Worm (Caenorhabditis elegans) whole organism, L1 larva: ENCODE results near the gene F13E6.1.

ENCODE experiments used
- C16A3.4 ChIP-seq: fragments of 150-350 bp; optimal IDR thresholded peaks from 2 replicates; lab custom pipeline; 2014; ENCODE audit warnings: missing biosample characterization, missing genetic modification characterization
- alr-1 ChIP-seq: fragments of 200-800 bp; sonication (Bioruptor generic); optimal IDR thresholded peaks from 2 replicates; lab custom pipeline; 2018; ENCODE audit warnings: borderline replicate concordance, mild to moderate bottlenecking, missing genetic modification characterization, missing compliant biosample characterization
- ceh-63 ChIP-seq: fragments of 200-800 bp; sonication (Bioruptor generic); optimal IDR thresholded peaks from 2 replicates; lab custom pipeline; 2018; ENCODE audit warnings: mild to moderate bottlenecking, missing genetic modification characterization, missing compliant biosample characterization
- ceh-8 ChIP-seq: fragments of 200-800 bp; sonication (Bioruptor generic); optimal IDR thresholded peaks from 2 replicates; lab custom pipeline; 2018; ENCODE audit warnings: mild to moderate bottlenecking, missing genetic modification characterization, moderate library complexity, missing compliant biosample characterization
- ceh-82 ChIP-seq, 3 experiments: fragments of 150-350 bp in 1 of 3; sonication (generic microtip) in 2 of 3; optimal IDR thresholded peaks; 2 replicates each; lab custom pipeline; 2014 to 2017; ENCODE audit warnings: missing biosample characterization in 3 of 3, missing genetic modification characterization in 3 of 3
- ces-1 ChIP-seq: fragments of 150-350 bp; optimal IDR thresholded peaks from 2 replicates; lab custom pipeline; 2014; ENCODE audit warnings: missing biosample characterization, missing genetic modification reagents, missing genetic modification characterization
- dpl-1 ChIP-seq, 3 experiments: fragments of 150-350 bp in 2 of 3; sonication (generic microtip) in 1 of 3; optimal IDR thresholded peaks; 2 replicates each; lab custom pipeline; 2014 to 2017; ENCODE audit warnings: missing biosample characterization in 3 of 3, missing genetic modification characterization in 3 of 3, missing genetic modification reagents in 3 of 3
- efl-1 ChIP-seq, 4 experiments: fragments of 150-350 bp; optimal IDR thresholded peaks in 3 of 4; peaks in 1 of 4; 1 replicate in 1 of 4; 2 replicates in 3 of 4; lab custom pipeline; 2014; ENCODE audit warnings: missing biosample characterization in 2 of 4, missing genetic modification characterization in 2 of 4, missing genetic modification reagents in 2 of 4
- egl-13 ChIP-seq: sonication (generic microtip); optimal IDR thresholded peaks from 2 replicates; lab custom pipeline; 2016; ENCODE audit warnings: missing genotype, missing genetic modification reagents, missing genetic modification characterization, missing compliant biosample characterization
- egl-27 ChIP-seq, 2 experiments: fragments of 150-350 bp in 1 of 2; sonication (generic microtip); optimal IDR thresholded peaks; 3 replicates each; lab custom pipeline; 2017 to 2018; ENCODE audit warnings: missing biosample characterization in 2 of 2, missing genetic modification characterization in 2 of 2, missing genetic modification reagents in 2 of 2
- fkh-10 ChIP-seq: sonication (generic microtip); optimal IDR thresholded peaks from 2 replicates; lab custom pipeline; 2017; ENCODE audit warnings: missing biosample characterization, missing genetic modification reagents, missing genetic modification characterization
- fkh-4 ChIP-seq: sonication (generic microtip); optimal IDR thresholded peaks from 2 replicates; lab custom pipeline; 2016; ENCODE audit warnings: missing compliant biosample characterization, missing genetic modification characterization, borderline replicate concordance
- fos-1 ChIP-seq: fragments of 150-350 bp; optimal IDR thresholded peaks from 2 replicates; lab custom pipeline; 2014; ENCODE audit warnings: missing biosample characterization, missing genetic modification characterization
- grh-1 ChIP-seq: fragments of 200-800 bp; sonication (Bioruptor generic); IDR thresholded peaks from 2 replicates; pipeline ENCODE4 v1.3.6; 2022; ENCODE audit warnings: missing genetic modification reagents, missing genetic modification characterization, missing compliant biosample characterization
- hpl-2 ChIP-seq: fragments of 150-350 bp; optimal IDR thresholded peaks from 2 replicates; lab custom pipeline; 2014; ENCODE audit warnings: missing biosample characterization, missing genetic modification reagents, missing genetic modification characterization
- irx-1 ChIP-seq: sonication (generic microtip); optimal IDR thresholded peaks from 2 replicates; lab custom pipeline; 2016; ENCODE audit warnings: missing genetic modification characterization, missing compliant biosample characterization
- isw-1 ChIP-seq: fragments of 200-800 bp; sonication (Bioruptor generic); IDR thresholded peaks from 2 replicates; pipeline ENCODE4 v1.3.6; 2022; ENCODE audit warnings: missing genetic modification characterization, missing compliant biosample characterization
- jun-1 ChIP-seq: fragments of 150-350 bp; optimal IDR thresholded peaks from 2 replicates; lab custom pipeline; 2014; ENCODE audit warnings: missing biosample characterization, missing genetic modification reagents, missing genetic modification characterization
- lin-13 ChIP-seq: fragments of 150-350 bp; optimal IDR thresholded peaks from 2 replicates; lab custom pipeline; 2014; ENCODE audit warnings: missing biosample characterization, missing genetic modification reagents, missing genetic modification characterization
- lin-14 ChIP-seq: fragments of 200-800 bp; sonication (Bioruptor generic); optimal IDR thresholded peaks from 2 replicates; lab custom pipeline; 2018; ENCODE audit warnings: mild to moderate bottlenecking, missing genetic modification characterization, moderate library complexity, missing compliant biosample characterization
- lin-15B ChIP-seq: fragments of 150-350 bp; sonication (generic microtip); optimal IDR thresholded peaks from 3 replicates; lab custom pipeline; 2014; ENCODE audit warnings: missing biosample characterization, missing genetic modification characterization
- lin-35 ChIP-seq, 2 experiments: fragments of 150-350 bp; optimal IDR thresholded peaks; 2 replicates each; lab custom pipeline; 2014; ENCODE audit warnings: missing biosample characterization in 2 of 2, missing genetic modification characterization in 2 of 2, missing genetic modification reagents in 2 of 2
- lin-39 ChIP-seq: fragments of 150-350 bp; optimal IDR thresholded peaks from 2 replicates; lab custom pipeline; 2014; ENCODE audit warnings: missing biosample characterization, missing genetic modification reagents, missing genetic modification characterization
- lir-3 ChIP-seq: sonication (generic microtip); optimal IDR thresholded peaks from 2 replicates; lab custom pipeline; 2016; ENCODE audit warnings: mild to moderate bottlenecking, missing genetic modification characterization, moderate library complexity, missing compliant biosample characterization; ENCODE audit not compliant: poor library complexity
- lsy-2 ChIP-seq, 2 experiments: fragments of 150-350 bp; optimal IDR thresholded peaks; 2 replicates each; lab custom pipeline; 2014; ENCODE audit warnings: missing biosample characterization in 2 of 2, missing genetic modification characterization in 2 of 2
- mab-9 ChIP-seq: fragments of 200-800 bp; sonication (Bioruptor generic); IDR thresholded peaks from 2 replicates; pipeline ENCODE4 v1.3.6; 2022; ENCODE audit warnings: missing genetic modification reagents, missing genetic modification characterization, missing compliant biosample characterization
- mdl-1 ChIP-seq, 2 experiments: fragments of 150-350 bp; optimal IDR thresholded peaks; 2 replicates each; lab custom pipeline; 2014 to 2017; ENCODE audit warnings: missing biosample characterization in 2 of 2, missing genetic modification characterization in 2 of 2, inconsistent platforms in 1 of 2
- mef-2 ChIP-seq: fragments of 150-350 bp; optimal IDR thresholded peaks from 2 replicates; lab custom pipeline; 2014; ENCODE audit warnings: missing biosample characterization, missing genetic modification characterization
- mep-1 ChIP-seq: fragments of 150-350 bp; optimal IDR thresholded peaks from 2 replicates; lab custom pipeline; 2014; ENCODE audit warnings: missing biosample characterization, missing genetic modification characterization
- nhr-11 ChIP-seq: fragments of 150-350 bp; optimal IDR thresholded peaks from 2 replicates; lab custom pipeline; 2014; ENCODE audit warnings: missing biosample characterization, missing genetic modification characterization
- nhr-12 ChIP-seq: sonication (generic microtip); optimal IDR thresholded peaks from 2 replicates; lab custom pipeline; 2017; ENCODE audit warnings: missing biosample characterization, missing genetic modification characterization
- nhr-19 ChIP-seq: fragments of 200-800 bp; sonication (Bioruptor generic); conservative IDR thresholded peaks from 2 replicates; pipeline ENCODE4 v1.3.6; 2022; ENCODE audit warnings: missing genetic modification characterization, missing compliant biosample characterization
- nhr-20 ChIP-seq: sonication (generic microtip); optimal IDR thresholded peaks from 2 replicates; lab custom pipeline; 2016; ENCODE audit warnings: mild to moderate bottlenecking, missing genetic modification characterization, missing compliant biosample characterization
- nhr-28 ChIP-seq: fragments of 150-350 bp; optimal IDR thresholded peaks from 2 replicates; lab custom pipeline; 2014; ENCODE audit warnings: missing biosample characterization, missing genetic modification characterization
- nhr-47 ChIP-seq: sonication (generic microtip); optimal IDR thresholded peaks from 2 replicates; lab custom pipeline; 2016; ENCODE audit warnings: mild to moderate bottlenecking, missing genetic modification characterization, moderate library complexity, missing compliant biosample characterization
- nhr-76 ChIP-seq: sonication (generic microtip); optimal IDR thresholded peaks from 2 replicates; lab custom pipeline; 2017; ENCODE audit warnings: missing biosample characterization, missing genetic modification characterization
- nhr-90 ChIP-seq: sonication (generic microtip); optimal IDR thresholded peaks from 2 replicates; lab custom pipeline; 2016; ENCODE audit warnings: mild to moderate bottlenecking, missing genetic modification characterization, missing compliant biosample characterization; ENCODE audit not compliant: poor library complexity
- skn-1 ChIP-seq: fragments of 150-350 bp; optimal IDR thresholded peaks from 2 replicates; lab custom pipeline; 2014; ENCODE audit warnings: missing biosample characterization, missing genetic modification characterization
- snpc-4 ChIP-seq: fragments of 150-350 bp; optimal IDR thresholded peaks from 2 replicates; lab custom pipeline; 2014; ENCODE audit warnings: missing biosample characterization, missing genetic modification characterization
- snu-23 ChIP-seq: sonication (generic microtip); optimal IDR thresholded peaks from 2 replicates; lab custom pipeline; 2016; ENCODE audit warnings: missing genetic modification characterization, missing compliant biosample characterization
- sox-4 ChIP-seq: sonication (generic microtip); optimal IDR thresholded peaks from 2 replicates; lab custom pipeline; 2016; ENCODE audit warnings: missing genetic modification characterization, missing compliant biosample characterization
- sptf-1 ChIP-seq: fragments of 150-350 bp; optimal IDR thresholded peaks from 2 replicates; lab custom pipeline; 2014; ENCODE audit warnings: missing biosample characterization, missing genetic modification characterization
- sup-37 ChIP-seq: fragments of 200-800 bp; sonication (Bioruptor generic); optimal IDR thresholded peaks from 2 replicates; lab custom pipeline; 2018; ENCODE audit warnings: mild to moderate bottlenecking, missing genetic modification characterization, missing compliant biosample characterization
- swsn-7 ChIP-seq: sonication (generic microtip); optimal IDR thresholded peaks from 2 replicates; lab custom pipeline; 2016; ENCODE audit warnings: missing genetic modification characterization, missing compliant biosample characterization
- tbx-2 ChIP-seq: sonication (generic microtip); optimal IDR thresholded peaks from 2 replicates; lab custom pipeline; 2016; ENCODE audit warnings: missing genetic modification characterization, missing compliant biosample characterization
- unc-130 ChIP-seq: fragments of 150-350 bp; optimal IDR thresholded peaks from 2 replicates; lab custom pipeline; 2017; ENCODE audit warnings: missing biosample characterization, missing genetic modification characterization, inconsistent platforms
- unc-98 ChIP-seq: fragments of 200-800 bp; sonication (Bioruptor generic); IDR thresholded peaks from 2 replicates; pipeline ENCODE4 v1.3.6; 2022; ENCODE audit warnings: missing genetic modification characterization, missing compliant biosample characterization
- vab-15 ChIP-seq: sonication (generic microtip); optimal IDR thresholded peaks from 2 replicates; lab custom pipeline; 2017; ENCODE audit warnings: missing genotype, mild to moderate bottlenecking, missing genetic modification characterization, missing compliant biosample characterization
- ztf-11 ChIP-seq, 2 experiments: sonication (generic microtip); optimal IDR thresholded peaks; 2 replicates each; lab custom pipeline; 2016 to 2017; ENCODE audit warnings: missing genetic modification characterization in 2 of 2, missing biosample characterization in 1 of 2, missing compliant biosample characterization in 1 of 2
- ztf-4 ChIP-seq: fragments of 150-350 bp; optimal IDR thresholded peaks from 2 replicates; lab custom pipeline; 2014; ENCODE audit warnings: missing biosample characterization, missing genetic modification characterization

F13E6.1 gene

ce11 chrX:10637048-10637928, 39.6 kb downstream of the F13E6.1 start (continued):
- TF ChIP-seq ztf-11 (tag; optimal IDR thresholded peaks at IDR 0.05; lab: Kevin White, UChicago) (peak in 1 of 2 experiments; percentile 41), lin-13 (GFP tag; lab: Kevin White, UChicago) (peak; percentile 14), lsy-2 (tag; optimal IDR thresholded peaks at IDR 0.05; lab: Kevin White, UChicago) (peak; percentile 54 to 72), lin-35 (GFP tag; optimal IDR thresholded peaks at IDR 0.05; lab: Kevin White, UChicago) (peak; percentile 43 to 57), snu-23 (GFP tag; lab: Kevin White, UChicago) (peak; percentile 86), nhr-20 (tag; lab: Kevin White, UChicago) (peak; percentile 90), isw-1 (peak; percentile 54), swsn-7 (peak; percentile 78), sptf-1 (no peak), alr-1 (tag; lab: Kevin White, UChicago) (no peak), lin-14 (GFP tag; lab: Kevin White, UChicago) (peak; percentile 98), ces-1 (no peak), fkh-4 (peak; percentile 29), mep-1 (tag; lab: Kevin White, UChicago) (peak; percentile 83), jun-1 (tag; lab: Kevin White, UChicago) (peak; percentile 72), ceh-8 (GFP tag; lab: Kevin White, UChicago) (peak; percentile 78), efl-1 (optimal IDR thresholded peaks at IDR 0.05; lab: Kevin White, UChicago) (peak; percentile 36 to 59), efl-1 (GFP tag; optimal IDR thresholded peaks at IDR 0.05 in 1 of 2; lab: Kevin White, UChicago) (peak in 1 of 2 experiments; percentile 81), fos-1 (tag; lab: Kevin White, UChicago) (peak; percentile 54), nhr-90 (tag; lab: Kevin White, UChicago) (peak; percentile 54), C16A3.4 (peak; percentile 60), skn-1 (tag; lab: Kevin White, UChicago) (peak; percentile 41), mdl-1 (tag; optimal IDR thresholded peaks at IDR 0.05; lab: Kevin White, UChicago) (peak in 1 of 2 experiments; percentile 84), egl-13 (tag; lab: Kevin White, UChicago) (peak; percentile 83), nhr-28 (no peak), ceh-82 (tag; optimal IDR thresholded peaks at IDR 0.05; lab: Kevin White, UChicago) (peak; percentile 20 to 88 (median 58)), mab-9 (GFP tag; lab: Robert Waterston, UW) (no peak), sup-37 (no peak), mef-2 (no peak), irx-1 (tag; lab: Kevin White, UChicago) (peak; percentile 78), ztf-4 (tag; lab: Kevin White, UChicago) (peak; percentile 75), lin-15B (tag; lab: Kevin White, UChicago) (no peak), fkh-10 (GFP tag; lab: Kevin White, UChicago) (peak; percentile 86), nhr-12 (no peak), hpl-2 (GFP tag; lab: Kevin White, UChicago) (no peak), sox-4 (peak; percentile 11), nhr-11 (no peak), lin-39 (tag; lab: Kevin White, UChicago) (no peak), dpl-1 (GFP tag; optimal IDR thresholded peaks at IDR 0.05; lab: Kevin White, UChicago) (peak; percentile 13 to 46 (median 28)), tbx-2 (peak; percentile 86), unc-98 (GFP tag; lab: Robert Waterston, UW) (no peak), nhr-19 (peak; percentile 71), nhr-76 (tag; lab: Kevin White, UChicago) (no peak), unc-130 (tag; lab: Kevin White, UChicago) (peak; percentile 35), ceh-63 (GFP tag; lab: Kevin White, UChicago) (no peak), vab-15 (tag; lab: Kevin White, UChicago) (peak; percentile 9), nhr-47 (tag; lab: Kevin White, UChicago) (peak; percentile 84), egl-27 (tag; optimal IDR thresholded peaks at IDR 0.05; lab: Kevin White, UChicago) (peak; percentile 53 to 62), grh-1 (no peak; the same call in 1 of the 2 replicates), lir-3 (tag; lab: Kevin White, UChicago) (no peak), snpc-4 (peak; percentile 41)
- TF ChIP-seq, all 84 proteins: peak for 45
